Worm (Caenorhabditis elegans) whole organism, early embryonic: Measurements from ENCODE around the gene nhr-25.

Source experiments
- B0310.2 ChIP-seq: sonication (generic microtip); optimal IDR thresholded peaks from 2 replicates; lab custom pipeline; 2016; ENCODE audit warnings: mild to moderate bottlenecking, missing genetic modification characterization, missing compliant biosample characterization
- F13C5.2 ChIP-seq: sonication (generic microtip); optimal IDR thresholded peaks from 2 replicates; lab custom pipeline; 2017; ENCODE audit warnings: mild to moderate bottlenecking, missing genetic modification characterization, inconsistent platforms, missing compliant biosample characterization
- aly-1 ChIP-seq: sonication (generic microtip); optimal IDR thresholded peaks from 2 replicates; lab custom pipeline; 2016; ENCODE audit warnings: missing genetic modification characterization, missing compliant biosample characterization
- ama-1 ChIP-seq: fragments of 150-350 bp; optimal IDR thresholded peaks from 2 replicates; lab custom pipeline; 2014
- ceh-13 ChIP-seq: fragments of 200-800 bp; sonication (Bioruptor generic); optimal IDR thresholded peaks from 2 replicates; lab custom pipeline; 2018; ENCODE audit warnings: mild to moderate bottlenecking, missing genetic modification characterization, missing compliant biosample characterization
- ceh-36 ChIP-seq: sonication (generic microtip); optimal IDR thresholded peaks from 2 replicates; lab custom pipeline; 2016; ENCODE audit warnings: missing genetic modification characterization, inconsistent platforms, missing compliant biosample characterization
- ets-7 ChIP-seq: sonication (generic microtip); optimal IDR thresholded peaks from 2 replicates; lab custom pipeline; 2016; ENCODE audit warnings: missing genotype, missing genetic modification characterization, missing compliant biosample characterization
- flt-1 ChIP-seq: fragments of 200-800 bp; sonication (Bioruptor generic); IDR thresholded peaks from 2 replicates; pipeline ENCODE4 v1.3.6; 2022; ENCODE audit warnings: missing genetic modification characterization, missing compliant biosample characterization
- hmbx-1 ChIP-seq: sonication (generic microtip); optimal IDR thresholded peaks from 2 replicates; lab custom pipeline; 2016; ENCODE audit warnings: mild to moderate bottlenecking, missing genetic modification characterization, missing compliant biosample characterization
- hmg-4 ChIP-seq: fragments of 200-800 bp; sonication (Bioruptor generic); optimal IDR thresholded peaks from 2 replicates; lab custom pipeline; 2018; ENCODE audit warnings: mild to moderate bottlenecking, missing genetic modification characterization, missing compliant biosample characterization
- hnd-1 ChIP-seq: sonication (generic microtip); optimal IDR thresholded peaks from 2 replicates; lab custom pipeline; 2016; ENCODE audit warnings: missing genetic modification characterization, missing compliant biosample characterization
- pes-1 ChIP-seq: fragments of 200-800 bp; sonication (Bioruptor generic); IDR thresholded peaks from 2 replicates; pipeline ENCODE4 v1.3.6; 2022; ENCODE audit warnings: missing genetic modification reagents, missing genetic modification characterization, missing compliant biosample characterization
- scrt-1 ChIP-seq: fragments of 200-800 bp; sonication (Bioruptor generic); IDR thresholded peaks from 2 replicates; pipeline ENCODE4 v1.3.6; 2022; ENCODE audit warnings: missing genetic modification characterization, missing compliant biosample characterization
- sea-1 ChIP-seq: fragments of 200-800 bp; sonication (Bioruptor generic); conservative IDR thresholded peaks from 2 replicates; pipeline ENCODE4 v1.3.6; 2022; ENCODE audit warnings: missing genetic modification characterization, missing compliant biosample characterization
- tbx-11 ChIP-seq: fragments of 200-800 bp; sonication (Bioruptor generic); IDR thresholded peaks from 2 replicates; pipeline ENCODE4 v1.3.6; 2022; ENCODE audit warnings: missing genetic modification characterization, missing compliant biosample characterization
- tbx-37 ChIP-seq: fragments of 200-800 bp; sonication (Bioruptor generic); conservative IDR thresholded peaks from 2 replicates; pipeline ENCODE4 v1.3.6; 2022; ENCODE audit warnings: missing genetic modification reagents, missing genetic modification characterization, missing compliant biosample characterization
- tra-4 ChIP-seq: sonication (generic microtip); optimal IDR thresholded peaks from 2 replicates; lab custom pipeline; 2017; ENCODE audit warnings: missing genetic modification characterization, missing compliant biosample characterization

The nhr-25 gene

ce11 chrX:12999567-12999966 is 8.7 kb upstream of the nhr-25 start:
- no peak for TF ChIP-seq scrt-1
- no peak for TF ChIP-seq ceh-36 (tag; lab: Kevin White, UChicago)
- TF ChIP-seq ceh-13 (GFP tag; lab: Kevin White, UChicago): no peak
- TF ChIP-seq B0310.2: no peak
- no peak for TF ChIP-seq flt-1 (GFP tag; lab: Robert Waterston, UW)
- no peak for TF ChIP-seq tbx-37
- TF ChIP-seq F13C5.2 (tag; lab: Kevin White, UChicago): no peak
- TF ChIP-seq hmbx-1: no peak

- no peak for TF ChIP-seq tbx-37
- no peak for TF ChIP-seq sea-1 (GFP tag; lab: Robert Waterston, UW)
- no peak for TF ChIP-seq flt-1 (GFP tag; lab: Robert Waterston, UW)
- no peak for TF ChIP-seq scrt-1
- no peak for TF ChIP-seq F13C5.2 (tag; lab: Kevin White, UChicago)
- no peak for TF ChIP-seq tra-4 (tag; lab: Kevin White, UChicago)
- TF ChIP-seq hnd-1 (tag; lab: Kevin White, UChicago): no peak
- TF ChIP-seq ama-1 (lab: Kevin White, UChicago): no peak
- no peak for TF ChIP-seq tbx-11 (GFP tag; lab: Robert Waterston, UW)
- TF ChIP-seq hmg-4 (GFP tag; lab: Kevin White, UChicago): no peak
- no peak for TF ChIP-seq aly-1 (tag; lab: Kevin White, UChicago)
- no peak for TF ChIP-seq B0310.2
- TF ChIP-seq ceh-36 (tag; lab: Kevin White, UChicago): no peak
- no peak for TF ChIP-seq pes-1
- TF ChIP-seq ets-7 (tag; lab: Kevin White, UChicago): no peak
Observed at ce11 chrX:13000837-13001236, 7.5 kb upstream of the nhr-25 start.

ce11 chrX:13002322-13002721 is 6.0 kb upstream of the nhr-25 start:
- no peak for TF ChIP-seq tbx-11 (GFP tag; lab: Robert Waterston, UW)
- no peak for TF ChIP-seq hmbx-1
- no peak for TF ChIP-seq aly-1 (tag; lab: Kevin White, UChicago)
- no peak for TF ChIP-seq F13C5.2 (tag; lab: Kevin White, UChicago)
- no peak for TF ChIP-seq hmg-4 (GFP tag; lab: Kevin White, UChicago)
- TF ChIP-seq ets-7 (tag; lab: Kevin White, UChicago): no peak
- no peak for TF ChIP-seq pes-1
- TF ChIP-seq ceh-36 (tag; lab: Kevin White, UChicago): no peak
- TF ChIP-seq tra-4 (tag; lab: Kevin White, UChicago): no peak
- TF ChIP-seq scrt-1: no peak
- TF ChIP-seq flt-1 (GFP tag; lab: Robert Waterston, UW): no peak
- TF ChIP-seq ama-1 (lab: Kevin White, UChicago): no peak
- TF ChIP-seq sea-1 (GFP tag; lab: Robert Waterston, UW): no peak
- TF ChIP-seq hnd-1 (tag; lab: Kevin White, UChicago): no peak
- no peak for TF ChIP-seq ceh-13 (GFP tag; lab: Kevin White, UChicago)
- no peak for TF ChIP-seq B0310.2
- no peak for TF ChIP-seq tbx-37

ce11 chrX:13003092-13003491 is 5.2 kb upstream of the nhr-25 start:
- TF ChIP-seq flt-1 (GFP tag; lab: Robert Waterston, UW) (no peak), ceh-13 (GFP tag; lab: Kevin White, UChicago) (no peak), ets-7 (tag; lab: Kevin White, UChicago) (no peak), hnd-1 (tag; lab: Kevin White, UChicago) (no peak), hmg-4 (GFP tag; lab: Kevin White, UChicago) (no peak), scrt-1 (no peak), B0310.2 (no peak), ama-1 (lab: Kevin White, UChicago) (no peak), hmbx-1 (no peak), F13C5.2 (tag; lab: Kevin White, UChicago) (no peak), sea-1 (GFP tag; lab: Robert Waterston, UW) (no peak), pes-1 (no peak), tra-4 (tag; lab: Kevin White, UChicago) (no peak), aly-1 (tag; lab: Kevin White, UChicago) (no peak), tbx-37 (no peak), tbx-11 (GFP tag; lab: Robert Waterston, UW) (no peak), ceh-36 (tag; lab: Kevin White, UChicago) (no peak)

- TF ChIP-seq aly-1 (tag; lab: Kevin White, UChicago) (no peak), hmbx-1 (no peak), B0310.2 (no peak), tbx-37 (no peak), tbx-11 (GFP tag; lab: Robert Waterston, UW) (no peak), ets-7 (tag; lab: Kevin White, UChicago) (no peak), ama-1 (lab: Kevin White, UChicago) (no peak), F13C5.2 (tag; lab: Kevin White, UChicago) (no peak), sea-1 (GFP tag; lab: Robert Waterston, UW) (no peak), scrt-1 (no peak), pes-1 (no peak), tra-4 (tag; lab: Kevin White, UChicago) (no peak), hmg-4 (GFP tag; lab: Kevin White, UChicago) (no peak), flt-1 (GFP tag; lab: Robert Waterston, UW) (no peak), ceh-36 (tag; lab: Kevin White, UChicago) (no peak), ceh-13 (GFP tag; lab: Kevin White, UChicago) (no peak), hnd-1 (tag; lab: Kevin White, UChicago) (no peak)
Observed at ce11 chrX:13004491-13005093, 3.7 kb upstream of the nhr-25 start.

- TF ChIP-seq tra-4 (tag; lab: Kevin White, UChicago) (no peak), tbx-37 (no peak), tbx-11 (GFP tag; lab: Robert Waterston, UW) (no peak), hmbx-1 (no peak), pes-1 (no peak), flt-1 (GFP tag; lab: Robert Waterston, UW) (no peak), ceh-13 (GFP tag; lab: Kevin White, UChicago) (no peak), aly-1 (tag; lab: Kevin White, UChicago) (no peak), ceh-36 (tag; lab: Kevin White, UChicago) (no peak), B0310.2 (no peak)
Observed at ce11 chrX:13005730-13006129, 2.6 kb upstream of the nhr-25 start.

- TF ChIP-seq hmbx-1 (no peak), ceh-13 (GFP tag; lab: Kevin White, UChicago) (no peak), tra-4 (tag; lab: Kevin White, UChicago) (no peak), ceh-36 (tag; lab: Kevin White, UChicago) (no peak), pes-1 (no peak)
Observed at ce11 chrX:13006328-13006727, 2.0 kb upstream of the nhr-25 start.
